Fruit fly (Drosophila melanogaster) whole organism, embryonic: Measurements from ENCODE around the gene HHEX.

ENCODE experiments used
- CG11247 ChIP-seq: fragments of 200-800 bp; sonication (Bioruptor generic); IDR thresholded peaks from 2 replicates; pipeline ENCODE4 v1.3.6; 2022; ENCODE audit warnings: missing biosample characterization, missing genetic modification characterization
- CG11723 ChIP-seq: fragments of 200-800 bp; sonication (Bioruptor generic); optimal IDR thresholded peaks from 2 replicates; lab custom pipeline; 2017; ENCODE audit warnings: missing biosample characterization, mild to moderate bottlenecking, missing genetic modification characterization
- CG12071 ChIP-seq: fragments of 200-800 bp; sonication (Bioruptor generic); optimal IDR thresholded peaks from 3 replicates; lab custom pipeline; 2018; ENCODE audit warnings: missing biosample characterization, mild to moderate bottlenecking, missing genetic modification characterization
- CG13424 ChIP-seq: fragments of 200-800 bp; sonication (Bioruptor generic); optimal IDR thresholded peaks from 2 replicates; lab custom pipeline; 2019; ENCODE audit warnings: missing biosample characterization, mild to moderate bottlenecking, missing genetic modification characterization, moderate library complexity
- CG15011 ChIP-seq: fragments of 200-800 bp; sonication (Bioruptor generic); optimal IDR thresholded peaks from 3 replicates; lab custom pipeline; 2018; ENCODE audit warnings: missing biosample characterization, mild to moderate bottlenecking, missing genetic modification characterization
- CG1529 ChIP-seq: fragments of 200-800 bp; sonication (Bioruptor generic); optimal IDR thresholded peaks from 3 replicates; lab custom pipeline; 2018; ENCODE audit warnings: missing biosample characterization, missing genetic modification characterization
- CG16813 ChIP-seq: fragments of 200-800 bp; sonication (Bioruptor generic); IDR thresholded peaks from 3 replicates; pipeline ENCODE4 v1.3.6; 2022; ENCODE audit warnings: missing biosample characterization, missing genetic modification characterization; ENCODE audit not compliant: partially characterized antibody
- CG17361 ChIP-seq: fragments of 200-800 bp; sonication (Bioruptor generic); IDR thresholded peaks from 3 replicates; pipeline ENCODE4 v1.3.6; 2022; ENCODE audit warnings: missing biosample characterization, missing genetic modification characterization
- CG17829 ChIP-seq: fragments of 200-800 bp; optimal IDR thresholded peaks from 2 replicates; lab custom pipeline; 2019; ENCODE audit warnings: missing biosample characterization, mild to moderate bottlenecking, missing genetic modification characterization, moderate library complexity
- CG31224 ChIP-seq: fragments of 200-800 bp; sonication (Bioruptor generic); IDR thresholded peaks from 2 replicates; pipeline ENCODE4 v1.3.6; 2022; ENCODE audit warnings: missing biosample characterization, missing genetic modification characterization
- CG32767 ChIP-seq: fragments of 200-800 bp; sonication (Bioruptor generic); IDR thresholded peaks from 2 replicates; pipeline ENCODE4 v1.3.6; 2022; ENCODE audit warnings: missing biosample characterization, missing genetic modification characterization
- CG34422 ChIP-seq: fragments of 200-800 bp; sonication (Bioruptor generic); IDR thresholded peaks from 3 replicates; pipeline ENCODE4 v1.3.6; 2022; ENCODE audit warnings: missing biosample characterization, missing genetic modification characterization
- CG42726 ChIP-seq: fragments of 200-800 bp; sonication (Bioruptor generic); IDR thresholded peaks from 2 replicates; pipeline ENCODE4 v1.3.6; 2022; ENCODE audit warnings: missing biosample characterization, missing genetic modification characterization; ENCODE audit not compliant: partially characterized antibody
- CG4424 ChIP-seq: fragments of 200-800 bp; sonication (Bioruptor generic); optimal IDR thresholded peaks from 3 replicates; lab custom pipeline; 2016; ENCODE audit warnings: missing biosample characterization, missing genetic modification characterization
- CG7839 ChIP-seq: fragments of 200-800 bp; sonication (Bioruptor generic); optimal IDR thresholded peaks from 3 replicates; lab custom pipeline; 2018; ENCODE audit warnings: missing biosample characterization, mild to moderate bottlenecking, missing genetic modification characterization, moderate library complexity
- CG8089 ChIP-seq: fragments of 200-800 bp; sonication (Bioruptor generic); optimal IDR thresholded peaks from 3 replicates; lab custom pipeline; 2016; ENCODE audit warnings: missing biosample characterization, missing genetic modification characterization
- CG8765 ChIP-seq: fragments of 200-800 bp; sonication (Bioruptor generic); IDR thresholded peaks from 2 replicates; pipeline ENCODE4 v1.3.6; 2022; ENCODE audit warnings: missing biosample characterization, missing genetic modification characterization
- Deaf1 ChIP-seq: fragments of 200-800 bp; optimal IDR thresholded peaks from 3 replicates; lab custom pipeline; 2019; ENCODE audit warnings: missing biosample characterization, mild to moderate bottlenecking, missing genetic modification characterization, moderate library complexity
- Drgx ChIP-seq: fragments of 200-800 bp; sonication (Bioruptor generic); IDR thresholded peaks from 2 replicates; pipeline ENCODE4 v1.3.6; 2022; ENCODE audit warnings: missing biosample characterization, missing genetic modification characterization
- Fer3 ChIP-seq: fragments of 200-800 bp; sonication (Bioruptor generic); optimal IDR thresholded peaks from 2 replicates; lab custom pipeline; 2018; ENCODE audit warnings: missing biosample characterization, mild to moderate bottlenecking, missing genetic modification characterization, moderate library complexity
- Gug ChIP-seq: fragments of 200-800 bp; sonication (Bioruptor generic); IDR thresholded peaks from 4 replicates; pipeline ENCODE4 v1.3.6; 2022; ENCODE audit warnings: missing biosample characterization, missing genetic modification characterization
- MTF-1 ChIP-seq: fragments of 200-800 bp; sonication (Bioruptor generic); optimal IDR thresholded peaks from 2 replicates; lab custom pipeline; 2018; ENCODE audit warnings: missing biosample characterization, mild to moderate bottlenecking, missing genetic modification characterization, borderline replicate concordance
- Mad ChIP-seq: fragments of 200-800 bp; sonication (Bioruptor generic); optimal IDR thresholded peaks from 2 replicates; lab custom pipeline; 2016; ENCODE audit warnings: missing biosample characterization, missing genetic modification characterization
- Mes4 ChIP-seq: fragments of 200-800 bp; sonication (Bioruptor generic); optimal IDR thresholded peaks from 2 replicates; lab custom pipeline; 2016; ENCODE audit warnings: missing biosample characterization, missing genetic modification characterization
- NC2β ChIP-seq: fragments of 200-800 bp; sonication (Bioruptor generic); optimal IDR thresholded peaks from 2 replicates; lab custom pipeline; 2016; ENCODE audit warnings: missing biosample characterization, missing genetic modification characterization
- Pdp1 ChIP-seq, 2 experiments: fragments of 200-800 bp; sonication (Bioruptor generic); optimal IDR thresholded peaks; 3 replicates each; lab custom pipeline; 2016; ENCODE audit warnings: missing biosample characterization in 2 of 2, missing genetic modification characterization in 2 of 2, mild to moderate bottlenecking in 1 of 2, moderate library complexity in 1 of 2
- Scr ChIP-seq: fragments of 200-800 bp; sonication (Bioruptor generic); IDR thresholded peaks from 2 replicates; pipeline ENCODE4 v1.3.6; 2022; ENCODE audit warnings: missing biosample characterization, missing genetic modification characterization; ENCODE audit not compliant: partially characterized antibody
- Xrp1 ChIP-seq: fragments of 200-800 bp; sonication (Bioruptor generic); IDR thresholded peaks from 2 replicates; pipeline ENCODE4 v1.3.6; 2022; ENCODE audit warnings: missing biosample characterization, missing genetic modification characterization
- ab ChIP-seq: fragments of 200-800 bp; sonication (Bioruptor generic); optimal IDR thresholded peaks from 2 replicates; lab custom pipeline; 2016; ENCODE audit warnings: missing biosample characterization, missing genetic modification characterization
- bbx ChIP-seq: fragments of 200-800 bp; sonication (Bioruptor generic); IDR thresholded peaks from 2 replicates; pipeline ENCODE4 v1.3.6; 2022; ENCODE audit warnings: missing biosample characterization, missing genetic modification characterization; ENCODE audit not compliant: partially characterized antibody
- cwo ChIP-seq: fragments of 200-800 bp; sonication (Bioruptor generic); optimal IDR thresholded peaks from 3 replicates; lab custom pipeline; 2017; ENCODE audit warnings: missing biosample characterization, missing genetic modification characterization, mild to moderate bottlenecking, moderate library complexity, missing genetic modification reagents
- danr ChIP-seq: fragments of 200-800 bp; sonication (Bioruptor generic); IDR thresholded peaks from 2 replicates; pipeline ENCODE4 v1.3.6; 2022; ENCODE audit warnings: missing biosample characterization, missing genetic modification characterization
- dimm ChIP-seq: fragments of 200-800 bp; sonication (Bioruptor generic); IDR thresholded peaks from 2 replicates; pipeline ENCODE4 v1.3.6; 2022; ENCODE audit warnings: missing biosample characterization, missing genetic modification characterization
- dmrt99B ChIP-seq: fragments of 200-800 bp; sonication (Bioruptor generic); optimal IDR thresholded peaks from 2 replicates; lab custom pipeline; 2018; ENCODE audit warnings: missing biosample characterization, mild to moderate bottlenecking, missing genetic modification characterization, moderate library complexity
- grn ChIP-seq: fragments of 200-800 bp; sonication (Bioruptor generic); optimal IDR thresholded peaks from 3 replicates; lab custom pipeline; 2017; ENCODE audit warnings: missing biosample characterization, missing genetic modification characterization
- lab ChIP-seq: fragments of 200-800 bp; sonication (Bioruptor generic); optimal IDR thresholded peaks from 3 replicates; lab custom pipeline; 2017; ENCODE audit warnings: missing biosample characterization, missing genetic modification characterization, mild to moderate bottlenecking, moderate library complexity, missing genetic modification reagents
- maf-S ChIP-seq: fragments of 200-800 bp; sonication (Bioruptor generic); optimal IDR thresholded peaks from 2 replicates; lab custom pipeline; 2016; ENCODE audit warnings: missing biosample characterization, missing genetic modification characterization
- mld ChIP-seq: fragments of 200-800 bp; sonication (Bioruptor generic); IDR thresholded peaks from 3 replicates; pipeline ENCODE4 v1.3.6; 2022; ENCODE audit warnings: missing biosample characterization, missing genetic modification characterization; ENCODE audit not compliant: partially characterized antibody
- prd ChIP-seq, 3 experiments: fragments of >200 bp in 2 of 3; fragments of 200-800 bp in 1 of 3; sonication (Bioruptor generic) in 1 of 3; optimal IDR thresholded peaks in 2 of 3; IDR thresholded peaks in 1 of 3; 2 replicates in 2 of 3; 3 replicates in 1 of 3; pipeline versions ENCODE4 v1.3.6 to Lab custom; 2017 to 2022; ENCODE audit warnings: missing biosample characterization in 1 of 3, missing genetic modification characterization in 1 of 3
- pzg ChIP-seq: fragments of 200-800 bp; sonication (Bioruptor generic); optimal IDR thresholded peaks from 3 replicates; lab custom pipeline; 2018; ENCODE audit warnings: missing biosample characterization, mild to moderate bottlenecking, missing genetic modification characterization, moderate library complexity
- row ChIP-seq: fragments of 200-800 bp; sonication (Bioruptor generic); IDR thresholded peaks from 3 replicates; pipeline ENCODE4 v1.3.6; 2022; ENCODE audit warnings: missing biosample characterization, missing genetic modification characterization
- schlank ChIP-seq: fragments of 200-800 bp; sonication (Bioruptor generic); optimal IDR thresholded peaks from 2 replicates; lab custom pipeline; 2018; ENCODE audit warnings: missing biosample characterization, mild to moderate bottlenecking, missing genetic modification characterization
- sens ChIP-seq: fragments of 200-800 bp; sonication (Bioruptor generic); peaks from one replicate; lab custom pipeline; 2016; ENCODE audit warnings: missing biosample characterization, missing genetic modification characterization
- sens-2 ChIP-seq: fragments of 200-800 bp; sonication (Bioruptor generic); IDR thresholded peaks from 2 replicates; pipeline ENCODE4 v1.3.6; 2022; ENCODE audit warnings: missing biosample characterization, missing genetic modification characterization
- sob ChIP-seq: fragments of 200-800 bp; sonication (Bioruptor generic); IDR thresholded peaks from 2 replicates; pipeline ENCODE4 v1.3.6; 2022; ENCODE audit warnings: missing biosample characterization, missing genetic modification characterization
- stwl ChIP-seq: fragments of 200-800 bp; sonication (Bioruptor generic); optimal IDR thresholded peaks from 3 replicates; lab custom pipeline; 2018; ENCODE audit warnings: missing biosample characterization, mild to moderate bottlenecking, missing genetic modification characterization, moderate library complexity
- twi ChIP-seq: fragments of 200-800 bp; optimal IDR thresholded peaks from 2 replicates; lab custom pipeline; 2019; ENCODE audit warnings: missing biosample characterization, mild to moderate bottlenecking, missing genetic modification characterization, moderate library complexity
- wek ChIP-seq: fragments of 200-800 bp; sonication (Bioruptor generic); optimal IDR thresholded peaks from 3 replicates; lab custom pipeline; 2018; ENCODE audit warnings: missing biosample characterization, mild to moderate bottlenecking, missing genetic modification characterization, moderate library complexity

HHEX gene

DNA sequence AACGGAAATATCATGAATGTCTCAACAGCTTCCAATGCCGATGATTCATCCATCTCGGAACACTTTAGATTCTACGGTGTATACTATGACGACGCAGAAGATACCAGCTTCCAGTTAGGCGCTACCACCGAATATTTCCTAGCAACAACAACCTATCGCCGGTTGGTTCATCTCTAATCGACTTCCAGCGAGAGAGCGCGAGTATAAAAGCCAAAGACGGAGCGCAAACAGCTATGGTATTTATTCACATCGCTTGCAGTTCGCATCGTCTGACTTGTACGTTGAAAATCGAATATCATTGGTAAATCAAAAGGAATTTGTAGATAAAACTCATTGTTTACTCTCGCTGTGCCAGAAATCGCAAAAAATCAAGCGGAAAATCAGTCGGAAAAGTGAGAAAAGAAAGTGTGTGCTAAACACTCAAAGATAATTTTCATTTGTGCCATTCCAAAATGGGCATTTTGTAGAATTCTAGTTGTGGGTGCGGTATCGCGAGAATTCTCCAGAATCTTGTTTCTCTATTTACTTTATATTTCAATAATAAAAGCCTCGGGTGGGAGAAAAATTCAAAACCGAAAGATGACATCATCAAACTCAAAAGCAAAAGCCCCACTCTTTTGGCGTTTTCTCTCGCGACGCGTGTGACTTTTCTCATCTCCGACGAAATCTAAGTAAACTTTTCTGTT is 15.6 kb downstream of the HHEX start, which contains the start of gene AnxB9 (continued):
- TF ChIP-seq lab (GFP tag; lab: Kevin White, UChicago) (peak; percentile 73), CG11723 (GFP tag; lab: Kevin White, UChicago) (peak; percentile 1), Fer3 (tag; lab: Kevin White, UChicago) (peak; percentile 57), CG17361 (GFP tag; lab: Robert Waterston, UW) (no peak), CG7839 (tag; lab: Kevin White, UChicago) (peak; percentile 15), CG8089 (no peak), Xrp1 (GFP tag; lab: Robert Waterston, UW) (peak; percentile 16; the same call in 1 of the 2 replicates), row (GFP tag; lab: Robert Waterston, UW) (peak; percentile 42; the same call in 2 of the 3 replicates), CG15011 (GFP tag; lab: Kevin White, UChicago) (no peak), prd (optimal IDR thresholded peaks at IDR 0.05; lab: Kevin White, UChicago) (no peak), prd (GFP tag; IDR thresholded peaks at IDR 0.05; lab: Robert Waterston, UW) (0 out of 3 replicates have a peak, but pooled peaks have one; percentile 11), CG34422 (peak; percentile 54; the same call in 1 of the 3 replicates), pzg (GFP tag; lab: Kevin White, UChicago) (peak; percentile 44), CG12071 (GFP tag; lab: Kevin White, UChicago) (peak; percentile 70), sens (GFP tag; lab: Kevin White, UChicago) (peak; percentile 84), mld (0 out of 3 replicates have a peak, but pooled peaks have one; percentile 53), Pdp1 (GFP tag; optimal IDR thresholded peaks at IDR 0.05; lab: Kevin White, UChicago) (peak in 1 of 2 experiments; percentile 43), CG31224 (GFP tag; lab: Robert Waterston, UW) (no peak), dmrt99B (tag; lab: Kevin White, UChicago) (peak; percentile 7), CG1529 (GFP tag; lab: Kevin White, UChicago) (no peak), sob (GFP tag; lab: Robert Waterston, UW) (peak; percentile 62), bbx (peak; percentile 75), Mes4 (GFP tag; lab: Kevin White, UChicago) (peak; percentile 45), danr (GFP tag; lab: Robert Waterston, UW) (no peak), CG16813 (GFP tag; lab: Robert Waterston, UW) (no peak; the same call in 2 of the 3 replicates), Scr (peak; percentile 67), twi (tag; lab: Kevin White, UChicago) (no peak), dimm (GFP tag; lab: Robert Waterston, UW) (no peak), CG8765 (GFP tag; lab: Robert Waterston, UW) (no peak), Gug (GFP tag; lab: Robert Waterston, UW) (0 out of 4 replicates have a peak, but pooled peaks have one; percentile 7), Deaf1 (tag; lab: Kevin White, UChicago) (peak; percentile 30), ab (GFP tag; lab: Kevin White, UChicago) (no peak), NC2β (GFP tag; lab: Kevin White, UChicago) (peak; percentile 56), sens-2 (GFP tag; lab: Robert Waterston, UW) (0 out of 2 replicates have a peak, but pooled peaks have one; percentile 50), cwo (peak; percentile 14), stwl (tag; lab: Kevin White, UChicago) (no peak), wek (GFP tag; lab: Kevin White, UChicago) (peak; percentile 70), MTF-1 (peak; percentile 71), Mad (GFP tag; lab: Kevin White, UChicago) (no peak), grn (GFP tag; lab: Kevin White, UChicago) (peak; percentile 31), CG17829 (tag; lab: Kevin White, UChicago) (no peak), maf-S (GFP tag; lab: Kevin White, UChicago) (no peak), schlank (tag; lab: Kevin White, UChicago) (peak; percentile 39), CG32767 (GFP tag; lab: Robert Waterston, UW) (no peak), CG13424 (tag; lab: Kevin White, UChicago) (no peak), Drgx (GFP tag; lab: Robert Waterston, UW) (no peak), CG4424 (no peak), CG42726 (peak; percentile 77; the same call in 1 of the 2 replicates), CG11247 (GFP tag; lab: Robert Waterston, UW) (peak; percentile 50)
